Worm (Caenorhabditis elegans): ENCODE results near the gene ule-5.

Gene ule-5

ce11 chrX:11852494-11852893 is 30.4 kb upstream of the ule-5 start, which contains the start of gene xtr-1:
TSS of gene xtr-1 (plus strand) at chrX:11852794.
- TF ChIP-seq him-1 (tag; optimal IDR thresholded peaks at IDR 0.05) (no peak), lir-1 (GFP tag; conservative IDR thresholded peaks at IDR 0.05) (no peak), ama-1 (optimal IDR thresholded peaks at IDR 0.05) (no peak), ama-1 (GFP tag; optimal IDR thresholded peaks at IDR 0.05) (no peak), T07F8.4 (tag; optimal IDR thresholded peaks at IDR 0.05) (no peak)

ce11 chrX:11854432-11854831 is 28.5 kb upstream of the ule-5 start:
- peak; percentile 58 for TF ChIP-seq nhr-80 (tag; optimal IDR thresholded peaks at IDR 0.05)
- TF ChIP-seq C17E4.6 (GFP tag; IDR thresholded peaks at IDR 0.05) = no peak

ce11 chrX:11854903-11855302 is 28.0 kb upstream of the ule-5 start, which contains the start of gene F54F7.8:
TSS of gene F54F7.8 (minus strand) at chrX:11855003.
- TF ChIP-seq mel-28 (tag; optimal IDR thresholded peaks at IDR 0.05; ENCODE audit: borderline replicate concordance) (no peak), lag-1 (GFP tag; IDR thresholded peaks at IDR 0.05) (no peak), nhr-120 (GFP tag; IDR thresholded peaks at IDR 0.05) (no peak), Y95B8A.8 (GFP tag; IDR thresholded peaks at IDR 0.05) (no peak), hlh-26 (GFP tag; conservative IDR thresholded peaks at IDR 0.05) (no peak), B0336.3 (GFP tag; IDR thresholded peaks at IDR 0.05) (no peak)

ce11 chrX:11856214-11856613 is 26.7 kb upstream of the ule-5 start:
- TF ChIP-seq madf-8 (GFP tag; conservative IDR thresholded peaks at IDR 0.05) (no peak), C17E4.6 (GFP tag; IDR thresholded peaks at IDR 0.05) (no peak), dpff-1 (tag; optimal IDR thresholded peaks at IDR 0.05) (no peak), mes-4 (tag; optimal IDR thresholded peaks at IDR 0.05) (no peak), madf-6 (GFP tag; IDR thresholded peaks at IDR 0.05) (no peak), zfh-2 (GFP tag; conservative IDR thresholded peaks at IDR 0.05) (no peak), bed-2 (GFP tag; IDR thresholded peaks at IDR 0.05) (no peak), mcd-1 (GFP tag; IDR thresholded peaks at IDR 0.05) (no peak), lin-54 (GFP tag; optimal IDR thresholded peaks at IDR 0.05) (no peak), snpc-3.4 (tag; optimal IDR thresholded peaks at IDR 0.05) (no peak), lin-26 (GFP tag; IDR thresholded peaks at IDR 0.05) (no peak)

ce11 chrX:11857178-11857577 is 25.7 kb upstream of the ule-5 start, which contains the start of gene mes-1:
TSS of gene mes-1 (plus strand) at chrX:11857478.
- TF ChIP-seq B0336.3 (GFP tag; IDR thresholded peaks at IDR 0.05) = no peak
- no peak for TF ChIP-seq snpc-1.3 (tag; optimal IDR thresholded peaks at IDR 0.05; ENCODE audit: insufficient read depth)
- TF ChIP-seq ztf-28 (GFP tag; IDR thresholded peaks at IDR 0.05) = no peak
- TF ChIP-seq attf-6 (GFP tag; IDR thresholded peaks at IDR 0.05) = no peak
- no peak for TF ChIP-seq fkh-3 (tag; optimal IDR thresholded peaks at IDR 0.05)
- no peak for TF ChIP-seq nhr-120 (GFP tag; IDR thresholded peaks at IDR 0.05)
- no peak for TF ChIP-seq K11D2.4 (GFP tag; IDR thresholded peaks at IDR 0.05)
- no peak for TF ChIP-seq madf-6 (GFP tag; IDR thresholded peaks at IDR 0.05)
- no peak for TF ChIP-seq T26A5.8 (tag; optimal IDR thresholded peaks at IDR 0.05)
- TF ChIP-seq ceh-79 (tag; optimal IDR thresholded peaks at IDR 0.05) = no peak
- TF ChIP-seq ztf-6 (GFP tag; IDR thresholded peaks at IDR 0.05) = no peak
- TF ChIP-seq ets-4 (GFP tag; optimal IDR thresholded peaks at IDR 0.05) = no peak
- no peak for TF ChIP-seq rcor-1 (GFP tag; IDR thresholded peaks at IDR 0.05)
- TF ChIP-seq sdz-38 (tag; optimal IDR thresholded peaks at IDR 0.05) = no peak
- no peak for TF ChIP-seq mes-4 (tag; optimal IDR thresholded peaks at IDR 0.05)
- no peak for TF ChIP-seq zim-3 (tag; optimal IDR thresholded peaks at IDR 0.05)
- TF ChIP-seq zfh-2 (GFP tag; conservative IDR thresholded peaks at IDR 0.05) = no peak
- TF ChIP-seq ceh-40 (GFP tag; IDR thresholded peaks at IDR 0.05) = no peak

Measured in whole organism, young adult.